Fruit fly (Drosophila melanogaster): ENCODE measurements around the gene sphe.

dm6 chrX:16670691-16671481, 30.9 kb downstream of the sphe start:
- TF ChIP-seq D1 (tag; optimal IDR thresholded peaks at IDR 0.05) (no peak), EcR (GFP tag; optimal IDR thresholded peaks at IDR 0.05) (no peak), gl (tag; optimal IDR thresholded peaks at IDR 0.05) (no peak), Ets98B (GFP tag; IDR thresholded peaks at IDR 0.05) (no peak), CG10348 (GFP tag; IDR thresholded peaks at IDR 0.05) (no peak), CG13204 (GFP tag; optimal IDR thresholded peaks at IDR 0.05) (peak; percentile 75), Pif1A (GFP tag; optimal IDR thresholded peaks at IDR 0.05) (no peak), CG32121 (GFP tag; IDR thresholded peaks at IDR 0.05) (no peak), CG8301 (tag; optimal IDR thresholded peaks at IDR 0.05) (no peak), CG8159 (tag; optimal IDR thresholded peaks at IDR 0.05) (no peak), CG4496 (GFP tag; IDR thresholded peaks at IDR 0.05) (peak; percentile 49; the same call in 1 of the 3 replicates), CG15710 (tag; optimal IDR thresholded peaks at IDR 0.05) (no peak)
